Fruit fly (Drosophila melanogaster) whole organism: ENCODE results near the gene CG5078.

Experiments used
- Dll ChIP-seq: fragments of >200 bp; optimal IDR thresholded peaks from 2 replicates; lab custom pipeline; 2017
- EcR ChIP-seq, 2 experiments: fragments of >200 bp; optimal IDR thresholded peaks; 2 replicates each; lab custom pipeline; 2017; ENCODE audit warnings: missing biosample characterization in 2 of 2, missing genetic modification characterization in 2 of 2, missing genetic modification reagents in 2 of 2
- psq ChIP-seq: fragments of >200 bp; optimal IDR thresholded peaks from 2 replicates; lab custom pipeline; 2017
- usp ChIP-seq: fragments of >200 bp; optimal IDR thresholded peaks from 2 replicates; lab custom pipeline; 2017; ENCODE audit warnings: missing biosample characterization, missing genetic modification characterization, mixed read lengths

dm6 chr3L:20525743-20526142, 19.9 kb downstream of the CG5078 start:
- TF ChIP-seq usp (GFP tag; lab: Kevin White, UChicago) (no peak), psq (no peak), Dll (lab: Kevin White, UChicago) (no peak), EcR (GFP tag; optimal IDR thresholded peaks at IDR 0.05; lab: Kevin White, UChicago) (no peak)
